Worm (Caenorhabditis elegans) whole organism, late embryonic: ENCODE data around the gene C14C6.13.

Experiments
- C08G9.2 ChIP-seq: sonication (generic microtip); optimal IDR thresholded peaks from 2 replicates; lab custom pipeline; 2016; ENCODE audit warnings: mild to moderate bottlenecking, missing genetic modification characterization, moderate library complexity, missing compliant biosample characterization
- C38D4.7 ChIP-seq: fragments of 200-800 bp; sonication (Bioruptor generic); optimal IDR thresholded peaks from 2 replicates; lab custom pipeline; 2018; ENCODE audit warnings: mild to moderate bottlenecking, missing genetic modification characterization, moderate library complexity, missing compliant biosample characterization
- K02D7.2 ChIP-seq: sonication (generic microtip); optimal IDR thresholded peaks from 2 replicates; lab custom pipeline; 2017; ENCODE audit warnings: mild to moderate bottlenecking, missing genetic modification characterization, missing compliant biosample characterization
- ama-1 ChIP-seq: fragments of 150-350 bp; optimal IDR thresholded peaks from 2 replicates; lab custom pipeline; 2014
- ceh-14 ChIP-seq: sonication (generic microtip); optimal IDR thresholded peaks from 2 replicates; lab custom pipeline; 2016; ENCODE audit warnings: missing genotype, missing genetic modification characterization, missing compliant biosample characterization
- ceh-22 ChIP-seq: sonication (generic microtip); optimal IDR thresholded peaks from 2 replicates; lab custom pipeline; 2017; ENCODE audit warnings: missing biosample characterization, missing genetic modification characterization
- ceh-31 ChIP-seq: sonication (generic microtip); optimal IDR thresholded peaks from 2 replicates; lab custom pipeline; 2016; ENCODE audit warnings: missing genetic modification characterization, missing compliant biosample characterization
- ceh-45 ChIP-seq: fragments of 200-800 bp; sonication (Bioruptor generic); IDR thresholded peaks from 2 replicates; pipeline ENCODE4 v1.3.6; 2022; ENCODE audit warnings: missing genetic modification reagents, missing genetic modification characterization, missing compliant biosample characterization
- ceh-48 ChIP-seq: sonication (generic microtip); optimal IDR thresholded peaks from 2 replicates; lab custom pipeline; 2016; ENCODE audit warnings: missing genetic modification characterization, inconsistent platforms, missing compliant biosample characterization
- ceh-9 ChIP-seq: sonication (generic microtip); optimal IDR thresholded peaks from 2 replicates; lab custom pipeline; 2016; ENCODE audit warnings: mild to moderate bottlenecking, missing genetic modification characterization, inconsistent platforms, missing compliant biosample characterization
- dve-1 ChIP-seq: sonication (generic microtip); optimal IDR thresholded peaks from 2 replicates; lab custom pipeline; 2017; ENCODE audit warnings: antibody characterized with exemption, mild to moderate bottlenecking, missing genetic modification characterization, missing compliant biosample characterization
- elt-2 ChIP-seq: sonication (generic microtip); optimal IDR thresholded peaks from 2 replicates; lab custom pipeline; 2016; ENCODE audit warnings: missing genetic modification reagents, missing genetic modification characterization, missing compliant biosample characterization
- elt-4 ChIP-seq: sonication (generic microtip); optimal IDR thresholded peaks from 2 replicates; lab custom pipeline; 2016; ENCODE audit warnings: missing genetic modification characterization, missing compliant biosample characterization
- ets-4 ChIP-seq: sonication (generic microtip); optimal IDR thresholded peaks from 2 replicates; lab custom pipeline; 2016; ENCODE audit warnings: missing genetic modification characterization, missing compliant biosample characterization
- fax-1 ChIP-seq: sonication (generic microtip); optimal IDR thresholded peaks from 2 replicates; lab custom pipeline; 2016; ENCODE audit warnings: missing genotype, missing genetic modification characterization, missing compliant biosample characterization
- hlh-13 ChIP-seq: fragments of 200-800 bp; sonication (Bioruptor generic); optimal IDR thresholded peaks from 2 replicates; lab custom pipeline; 2018; ENCODE audit warnings: mild to moderate bottlenecking, missing genetic modification characterization, missing compliant biosample characterization
- hlh-30 ChIP-seq: sonication (generic microtip); optimal IDR thresholded peaks from 2 replicates; lab custom pipeline; 2017; ENCODE audit warnings: antibody characterized with exemption, missing genetic modification characterization, missing compliant biosample characterization; ENCODE audit not compliant: insufficient read depth
- hlh-8 ChIP-seq: sonication (generic microtip); optimal IDR thresholded peaks from 2 replicates; lab custom pipeline; 2016; ENCODE audit warnings: missing genotype, missing genetic modification characterization, missing compliant biosample characterization
- lim-6 ChIP-seq: sonication (generic microtip); optimal IDR thresholded peaks from 2 replicates; lab custom pipeline; 2016; ENCODE audit warnings: missing genetic modification characterization, missing compliant biosample characterization
- lin-11 ChIP-seq: fragments of 200-800 bp; sonication (Bioruptor generic); optimal IDR thresholded peaks from 2 replicates; lab custom pipeline; 2018; ENCODE audit warnings: mild to moderate bottlenecking, missing genetic modification characterization, missing compliant biosample characterization
- madf-2 ChIP-seq: sonication (generic microtip); optimal IDR thresholded peaks from 2 replicates; lab custom pipeline; 2017; ENCODE audit warnings: missing genetic modification characterization, missing compliant biosample characterization
- mec-3 ChIP-seq: sonication (generic microtip); optimal IDR thresholded peaks from 2 replicates; lab custom pipeline; 2016; ENCODE audit warnings: borderline replicate concordance, missing genetic modification characterization, missing compliant biosample characterization
- nfya-1 ChIP-seq: sonication (generic microtip); optimal IDR thresholded peaks from 2 replicates; lab custom pipeline; 2017; ENCODE audit warnings: missing genetic modification characterization, mild to moderate bottlenecking, missing compliant biosample characterization, antibody characterized with exemption, moderate library complexity
- nhr-11 ChIP-seq: fragments of 150-350 bp; optimal IDR thresholded peaks from 2 replicates; lab custom pipeline; 2014; ENCODE audit warnings: missing biosample characterization, missing genetic modification characterization
- odd-2 ChIP-seq: sonication (generic microtip); optimal IDR thresholded peaks from 2 replicates; lab custom pipeline; 2017; ENCODE audit warnings: antibody characterized with exemption, mild to moderate bottlenecking, missing genetic modification characterization, missing compliant biosample characterization
- pag-3 ChIP-seq: sonication (generic microtip); optimal IDR thresholded peaks from 2 replicates; lab custom pipeline; 2016; ENCODE audit warnings: missing compliant biosample characterization, missing genetic modification characterization, borderline replicate concordance
- pha-2 ChIP-seq: sonication (generic microtip); optimal IDR thresholded peaks from 2 replicates; lab custom pipeline; 2017; ENCODE audit warnings: mild to moderate bottlenecking, missing genetic modification characterization, missing compliant biosample characterization
- pha-4 ChIP-seq: fragments of 150-350 bp; optimal IDR thresholded peaks from 2 replicates; lab custom pipeline; 2018; ENCODE audit warnings: missing biosample characterization, missing genetic modification reagents, missing genetic modification characterization
- pqm-1 ChIP-seq: sonication (generic microtip); optimal IDR thresholded peaks from 2 replicates; lab custom pipeline; 2016; ENCODE audit warnings: missing genetic modification characterization, missing compliant biosample characterization
- sdc-2 ChIP-seq: sonication (generic microtip); optimal IDR thresholded peaks from 2 replicates; lab custom pipeline; 2016; ENCODE audit warnings: missing genotype, missing genetic modification characterization, missing compliant biosample characterization
- sox-2 ChIP-seq: fragments of 200-800 bp; sonication (Bioruptor generic); IDR thresholded peaks from 2 replicates; pipeline ENCODE4 v1.3.6; 2022; ENCODE audit warnings: missing genetic modification reagents, missing genetic modification characterization, missing compliant biosample characterization
- sox-4 ChIP-seq: sonication (generic microtip); optimal IDR thresholded peaks from 2 replicates; lab custom pipeline; 2017; ENCODE audit warnings: mild to moderate bottlenecking, missing genetic modification characterization, inconsistent platforms, missing compliant biosample characterization
- syd-9 ChIP-seq: sonication (generic microtip); optimal IDR thresholded peaks from 2 replicates; lab custom pipeline; 2016; ENCODE audit warnings: mild to moderate bottlenecking, missing genetic modification characterization, moderate library complexity, missing compliant biosample characterization
- tbx-2 ChIP-seq: sonication (generic microtip); optimal IDR thresholded peaks from 2 replicates; lab custom pipeline; 2016; ENCODE audit warnings: missing genetic modification characterization, missing compliant biosample characterization
- tbx-7 ChIP-seq: sonication (generic microtip); optimal IDR thresholded peaks from 2 replicates; lab custom pipeline; 2016; ENCODE audit warnings: missing genotype, missing genetic modification characterization, missing compliant biosample characterization
- unc-3 ChIP-seq, 2 experiments: fragments of 200-800 bp in 1 of 2; sonication (Bioruptor generic) in 1 of 2; sonication (generic microtip) in 1 of 2; conservative IDR thresholded peaks in 1 of 2; optimal IDR thresholded peaks in 1 of 2; 2 replicates each; pipeline versions ENCODE4 v1.3.6 to Lab custom; 2016 to 2022; ENCODE audit warnings: missing compliant biosample characterization in 2 of 2, missing genetic modification characterization in 2 of 2, missing genetic modification reagents in 1 of 2
- unc-42 ChIP-seq: sonication (generic microtip); optimal IDR thresholded peaks from 2 replicates; lab custom pipeline; 2016; ENCODE audit warnings: missing genotype, missing genetic modification characterization, missing compliant biosample characterization
- unc-55 ChIP-seq: sonication (generic microtip); optimal IDR thresholded peaks from 2 replicates; lab custom pipeline; 2017; ENCODE audit warnings: missing biosample characterization, missing genetic modification reagents, missing genetic modification characterization
- zip-5 ChIP-seq: sonication (generic microtip); optimal IDR thresholded peaks from 2 replicates; lab custom pipeline; 2016; ENCODE audit warnings: missing genetic modification characterization, missing compliant biosample characterization
- ztf-16 ChIP-seq: sonication (generic microtip); optimal IDR thresholded peaks from 2 replicates; lab custom pipeline; 2017; ENCODE audit warnings: missing genetic modification characterization, missing compliant biosample characterization

The C14C6.13 gene

DNA sequence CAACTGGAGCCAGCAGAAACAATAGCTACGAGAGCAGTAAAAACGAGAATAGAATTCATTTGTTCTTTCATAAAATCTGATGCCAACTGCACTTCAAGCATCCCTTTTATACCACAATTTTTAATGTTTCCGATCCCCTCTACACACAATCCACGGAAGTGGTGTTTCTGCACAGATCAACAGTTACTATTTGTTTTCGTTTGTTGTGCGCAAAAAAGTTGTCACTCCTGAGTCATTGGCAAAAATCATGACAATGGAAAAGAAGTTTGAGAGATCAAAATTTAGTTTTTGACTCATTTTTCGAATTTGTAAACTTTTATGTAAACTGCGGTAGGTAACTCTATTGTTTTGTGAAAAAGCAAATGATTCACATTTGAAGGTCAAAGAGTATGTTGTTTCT lies 29.6 kb upstream of the C14C6.13 start, which contains the start of gene srlf-37:
Gene srlf-37 (minus strand): TSS at position 101 of the 400 bp plus-strand sequence.
- TF ChIP-seq hlh-8 (tag; lab: Kevin White, UChicago) = no peak
- no peak for TF ChIP-seq pha-2
- TF ChIP-seq lin-11 (tag; lab: Kevin White, UChicago) = no peak
- no peak for TF ChIP-seq nhr-11 (tag; lab: Kevin White, UChicago)
- TF ChIP-seq unc-3 (GFP tag; conservative IDR thresholded peaks at IDR 0.05; lab: Robert Waterston, UW) = no peak
- no peak for TF ChIP-seq unc-3 (tag; optimal IDR thresholded peaks at IDR 0.05; lab: Kevin White, UChicago)
- no peak for TF ChIP-seq K02D7.2 (tag; lab: Kevin White, UChicago)
- TF ChIP-seq ceh-9 (tag; lab: Kevin White, UChicago) = no peak
- no peak for TF ChIP-seq ets-4 (tag; lab: Kevin White, UChicago)
- TF ChIP-seq mec-3 (tag; lab: Kevin White, UChicago) = no peak
- TF ChIP-seq ceh-48 = no peak
- no peak for TF ChIP-seq madf-2 (tag; lab: Kevin White, UChicago)
- TF ChIP-seq nfya-1 (tag; lab: Kevin White, UChicago) = no peak
- TF ChIP-seq fax-1 (tag; lab: Kevin White, UChicago) = no peak
- no peak for TF ChIP-seq tbx-7
- TF ChIP-seq odd-2 (tag; lab: Kevin White, UChicago) = no peak
- TF ChIP-seq ceh-14 (tag; lab: Kevin White, UChicago) = no peak
- TF ChIP-seq pag-3 (tag; lab: Kevin White, UChicago) = no peak
- TF ChIP-seq sox-2 (GFP tag; lab: Robert Waterston, UW) = no peak
- no peak for TF ChIP-seq syd-9 (tag; lab: Kevin White, UChicago)
- TF ChIP-seq ama-1 = no peak
- TF ChIP-seq, all 69 proteins: peak for 0

DNA sequence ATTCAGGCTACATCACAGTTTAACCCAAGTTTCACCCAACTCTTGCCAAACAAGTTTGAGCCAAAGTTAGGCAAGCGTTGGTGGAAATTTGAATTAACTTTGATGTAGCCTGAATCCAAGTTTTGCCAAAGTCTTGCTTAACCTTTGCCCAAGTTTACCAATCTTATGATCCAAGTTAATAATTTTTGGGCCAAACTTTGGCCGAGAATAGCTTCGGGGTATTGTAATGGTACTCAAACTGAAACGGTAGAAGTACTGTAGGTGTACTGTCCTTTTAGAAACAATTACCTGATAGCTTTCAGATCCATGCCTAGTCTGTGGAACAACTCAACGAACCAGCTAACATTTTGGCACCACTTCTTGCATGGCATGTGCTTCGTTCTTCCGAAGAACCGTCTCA lies 25.7 kb upstream of the C14C6.13 start, which contains the start of gene nhr-251:
Gene nhr-251 (plus strand): TSS at position 301 of the 400 bp plus-strand sequence.
- TF ChIP-seq pha-4 (tag; lab: Kevin White, UChicago) = no peak
- TF ChIP-seq sox-4 = no peak
- no peak for TF ChIP-seq lim-6 (tag; lab: Kevin White, UChicago)
- no peak for TF ChIP-seq ets-4 (tag; lab: Kevin White, UChicago)
- no peak for TF ChIP-seq C38D4.7 (GFP tag; lab: Kevin White, UChicago)
- TF ChIP-seq unc-55 (GFP tag; lab: Kevin White, UChicago) = no peak
- TF ChIP-seq ztf-16 (tag; lab: Kevin White, UChicago) = no peak
- no peak for TF ChIP-seq tbx-2

DNA sequence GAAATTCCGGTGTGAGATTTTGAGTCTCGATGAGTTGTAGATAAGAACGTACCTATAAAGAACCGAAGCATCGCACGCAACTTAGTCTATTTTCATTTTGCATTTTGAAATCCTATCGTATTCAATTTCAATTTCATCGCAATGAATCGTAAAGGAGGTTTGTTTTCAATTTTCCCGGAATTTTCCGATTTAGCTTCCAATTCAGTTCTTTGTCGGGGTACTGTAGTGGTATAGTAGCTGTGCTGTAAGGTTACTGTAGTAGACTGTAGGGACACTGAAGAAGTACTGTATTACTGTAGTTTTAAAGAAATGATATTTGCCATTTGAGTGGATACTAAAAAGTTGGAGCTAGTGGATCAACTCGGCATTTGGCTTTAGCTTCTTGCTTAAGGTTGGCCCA lies 25.2 kb upstream of the C14C6.13 start:
- TF ChIP-seq tbx-7 (no peak), unc-42 (no peak), ceh-31 (tag; lab: Kevin White, UChicago) (no peak), ceh-45 (GFP tag; lab: Robert Waterston, UW) (no peak), ceh-22 (tag; lab: Kevin White, UChicago) (no peak), dve-1 (tag; lab: Kevin White, UChicago) (no peak), elt-2 (tag; lab: Kevin White, UChicago) (no peak), elt-4 (tag; lab: Kevin White, UChicago) (no peak), hlh-13 (no peak), ama-1 (no peak), hlh-30 (tag; lab: Kevin White, UChicago) (no peak), sox-4 (no peak), C08G9.2 (tag; lab: Kevin White, UChicago) (no peak), nhr-11 (tag; lab: Kevin White, UChicago) (no peak), zip-5 (tag; lab: Kevin White, UChicago) (no peak), pqm-1 (tag; lab: Kevin White, UChicago) (no peak), sdc-2 (tag; lab: Kevin White, UChicago) (no peak)
